Worm (Caenorhabditis elegans): ENCODE data around the gene Y43F8B.2.

ce11 chrV:19543509-19543908 lies 10.6 kb upstream of the Y43F8B.2 start:
- TF ChIP-seq T26A8.4 (GFP tag; IDR thresholded peaks at IDR 0.05) (no peak), lin-39 (tag; optimal IDR thresholded peaks at IDR 0.05) (no peak), jun-1 (tag; optimal IDR thresholded peaks at IDR 0.05) (no peak), skn-1 (tag; optimal IDR thresholded peaks at IDR 0.05) (no peak), lim-7 (GFP tag; IDR thresholded peaks at IDR 0.05) (no peak), nhr-48 (tag; optimal IDR thresholded peaks at IDR 0.05) (no peak), F26F4.8 (GFP tag; conservative IDR thresholded peaks at IDR 0.05) (no peak), gei-8 (GFP tag; optimal IDR thresholded peaks at IDR 0.05) (no peak), ama-1 (optimal IDR thresholded peaks at IDR 0.05) (no peak), nhr-237 (tag; optimal IDR thresholded peaks at IDR 0.05) (no peak), pqm-1 (tag; optimal IDR thresholded peaks at IDR 0.05) (no peak), hif-1 (tag; optimal IDR thresholded peaks at IDR 0.05) (no peak), unc-39 (tag; optimal IDR thresholded peaks at IDR 0.05) (no peak), snpc-1.2 (GFP tag; IDR thresholded peaks at IDR 0.05) (no peak)
